Worm (Caenorhabditis elegans) whole organism, L1 larva: ENCODE results near the gene K02E7.4.

Experiments
- C04F5.9 ChIP-seq: sonication (generic microtip); optimal IDR thresholded peaks from 2 replicates; lab custom pipeline; 2016; ENCODE audit warnings: missing genetic modification characterization, missing compliant biosample characterization
- C34B4.2 ChIP-seq: sonication (generic microtip); optimal IDR thresholded peaks from 2 replicates; lab custom pipeline; 2017; ENCODE audit warnings: mild to moderate bottlenecking, missing genetic modification characterization, missing compliant biosample characterization
- Y116A8C.19 ChIP-seq: sonication (generic microtip); optimal IDR thresholded peaks from 2 replicates; lab custom pipeline; 2016; ENCODE audit warnings: missing compliant biosample characterization, missing genetic modification characterization, borderline replicate concordance
- aha-1 ChIP-seq: fragments of 150-350 bp; optimal IDR thresholded peaks from 2 replicates; lab custom pipeline; 2014; ENCODE audit warnings: missing biosample characterization, missing genetic modification characterization
- aly-2 ChIP-seq: fragments of 150-350 bp; optimal IDR thresholded peaks from 2 replicates; lab custom pipeline; 2014; ENCODE audit warnings: missing biosample characterization, missing genetic modification characterization
- ceh-82 ChIP-seq, 3 experiments: fragments of 150-350 bp in 1 of 3; sonication (generic microtip) in 2 of 3; optimal IDR thresholded peaks; 2 replicates each; lab custom pipeline; 2014 to 2017; ENCODE audit warnings: missing biosample characterization in 3 of 3, missing genetic modification characterization in 3 of 3
- ceh-88 ChIP-seq: fragments of 200-800 bp; sonication (Bioruptor generic); IDR thresholded peaks from 2 replicates; pipeline ENCODE4 v1.3.6; 2022; ENCODE audit warnings: missing genetic modification characterization, missing compliant biosample characterization
- ceh-90 ChIP-seq: sonication (generic microtip); optimal IDR thresholded peaks from 2 replicates; lab custom pipeline; 2016; ENCODE audit warnings: missing genetic modification characterization, missing compliant biosample characterization
- egl-27 ChIP-seq, 2 experiments: fragments of 150-350 bp in 1 of 2; sonication (generic microtip); optimal IDR thresholded peaks; 3 replicates each; lab custom pipeline; 2017 to 2018; ENCODE audit warnings: missing biosample characterization in 2 of 2, missing genetic modification characterization in 2 of 2, missing genetic modification reagents in 2 of 2
- elt-2 ChIP-seq: sonication (generic microtip); optimal IDR thresholded peaks from 2 replicates; lab custom pipeline; 2016; ENCODE audit warnings: missing genetic modification characterization, mild to moderate bottlenecking, inconsistent platforms, missing compliant biosample characterization, missing genetic modification reagents
- elt-3 ChIP-seq, 6 experiments: fragments of 150-350 bp in 1 of 6; sonication (generic microtip); optimal IDR thresholded peaks; 2 replicates each; lab custom pipeline; 2017 to 2018; ENCODE audit warnings: missing biosample characterization in 6 of 6, missing genetic modification characterization in 6 of 6, inconsistent platforms in 1 of 6
- ets-5 ChIP-seq: fragments of 200-800 bp; sonication (Bioruptor generic); IDR thresholded peaks from 2 replicates; pipeline ENCODE4 v1.3.6; 2022; ENCODE audit warnings: missing genetic modification characterization, missing compliant biosample characterization
- fkh-8 ChIP-seq: sonication (generic microtip); optimal IDR thresholded peaks from 2 replicates; lab custom pipeline; 2016; ENCODE audit warnings: mild to moderate bottlenecking, missing genetic modification characterization, missing compliant biosample characterization
- fos-1 ChIP-seq: fragments of 150-350 bp; optimal IDR thresholded peaks from 2 replicates; lab custom pipeline; 2014; ENCODE audit warnings: missing biosample characterization, missing genetic modification characterization
- grh-1 ChIP-seq: fragments of 200-800 bp; sonication (Bioruptor generic); IDR thresholded peaks from 2 replicates; pipeline ENCODE4 v1.3.6; 2022; ENCODE audit warnings: missing genetic modification reagents, missing genetic modification characterization, missing compliant biosample characterization
- hlh-17 ChIP-seq: fragments of 200-800 bp; sonication (Bioruptor generic); optimal IDR thresholded peaks from 2 replicates; lab custom pipeline; 2018; ENCODE audit warnings: missing genetic modification characterization, mild to moderate bottlenecking, missing compliant biosample characterization, moderate library complexity, borderline replicate concordance
- hpl-2 ChIP-seq: fragments of 150-350 bp; optimal IDR thresholded peaks from 2 replicates; lab custom pipeline; 2014; ENCODE audit warnings: missing biosample characterization, missing genetic modification reagents, missing genetic modification characterization
- jun-1 ChIP-seq: fragments of 150-350 bp; optimal IDR thresholded peaks from 2 replicates; lab custom pipeline; 2014; ENCODE audit warnings: missing biosample characterization, missing genetic modification reagents, missing genetic modification characterization
- lin-13 ChIP-seq: fragments of 150-350 bp; optimal IDR thresholded peaks from 2 replicates; lab custom pipeline; 2014; ENCODE audit warnings: missing biosample characterization, missing genetic modification reagents, missing genetic modification characterization
- lin-15B ChIP-seq: fragments of 150-350 bp; sonication (generic microtip); optimal IDR thresholded peaks from 3 replicates; lab custom pipeline; 2014; ENCODE audit warnings: missing biosample characterization, missing genetic modification characterization
- lin-39 ChIP-seq: fragments of 150-350 bp; optimal IDR thresholded peaks from 2 replicates; lab custom pipeline; 2014; ENCODE audit warnings: missing biosample characterization, missing genetic modification reagents, missing genetic modification characterization
- lir-3 ChIP-seq: sonication (generic microtip); optimal IDR thresholded peaks from 2 replicates; lab custom pipeline; 2016; ENCODE audit warnings: mild to moderate bottlenecking, missing genetic modification characterization, moderate library complexity, missing compliant biosample characterization; ENCODE audit not compliant: poor library complexity
- mab-9 ChIP-seq: fragments of 200-800 bp; sonication (Bioruptor generic); IDR thresholded peaks from 2 replicates; pipeline ENCODE4 v1.3.6; 2022; ENCODE audit warnings: missing genetic modification reagents, missing genetic modification characterization, missing compliant biosample characterization
- mdl-1 ChIP-seq, 2 experiments: fragments of 150-350 bp; optimal IDR thresholded peaks; 2 replicates each; lab custom pipeline; 2014 to 2017; ENCODE audit warnings: missing biosample characterization in 2 of 2, missing genetic modification characterization in 2 of 2, inconsistent platforms in 1 of 2
- nhr-12 ChIP-seq: sonication (generic microtip); optimal IDR thresholded peaks from 2 replicates; lab custom pipeline; 2017; ENCODE audit warnings: missing biosample characterization, missing genetic modification characterization
- nhr-20 ChIP-seq: sonication (generic microtip); optimal IDR thresholded peaks from 2 replicates; lab custom pipeline; 2016; ENCODE audit warnings: mild to moderate bottlenecking, missing genetic modification characterization, missing compliant biosample characterization
- nhr-28 ChIP-seq: fragments of 150-350 bp; optimal IDR thresholded peaks from 2 replicates; lab custom pipeline; 2014; ENCODE audit warnings: missing biosample characterization, missing genetic modification characterization
- nhr-47 ChIP-seq: sonication (generic microtip); optimal IDR thresholded peaks from 2 replicates; lab custom pipeline; 2016; ENCODE audit warnings: mild to moderate bottlenecking, missing genetic modification characterization, moderate library complexity, missing compliant biosample characterization
- nhr-71 ChIP-seq: sonication (generic microtip); optimal IDR thresholded peaks from 2 replicates; lab custom pipeline; 2016; ENCODE audit warnings: mild to moderate bottlenecking, missing genetic modification characterization, moderate library complexity, missing compliant biosample characterization
- nhr-76 ChIP-seq: sonication (generic microtip); optimal IDR thresholded peaks from 2 replicates; lab custom pipeline; 2017; ENCODE audit warnings: missing biosample characterization, missing genetic modification characterization
- nhr-77 ChIP-seq: fragments of 150-350 bp; optimal IDR thresholded peaks from 2 replicates; lab custom pipeline; 2014; ENCODE audit warnings: missing biosample characterization, missing genetic modification characterization
- nhr-90 ChIP-seq: sonication (generic microtip); optimal IDR thresholded peaks from 2 replicates; lab custom pipeline; 2016; ENCODE audit warnings: mild to moderate bottlenecking, missing genetic modification characterization, missing compliant biosample characterization; ENCODE audit not compliant: poor library complexity
- pag-3 ChIP-seq: sonication (generic microtip); optimal IDR thresholded peaks from 2 replicates; lab custom pipeline; 2017; ENCODE audit warnings: missing genetic modification characterization, mild to moderate bottlenecking, missing compliant biosample characterization, antibody characterized with exemption, borderline replicate concordance; ENCODE audit not compliant: insufficient read depth
- pax-3 ChIP-seq: fragments of 200-800 bp; sonication (Bioruptor generic); optimal IDR thresholded peaks from 2 replicates; lab custom pipeline; 2018; ENCODE audit warnings: mild to moderate bottlenecking, missing genetic modification characterization, moderate library complexity, missing compliant biosample characterization
- pqm-1 ChIP-seq: sonication (generic microtip); optimal IDR thresholded peaks from 3 replicates; lab custom pipeline; 2017; ENCODE audit warnings: missing biosample characterization, missing genetic modification characterization
- skn-1 ChIP-seq: fragments of 150-350 bp; optimal IDR thresholded peaks from 2 replicates; lab custom pipeline; 2014; ENCODE audit warnings: missing biosample characterization, missing genetic modification characterization
- snpc-4 ChIP-seq: fragments of 150-350 bp; optimal IDR thresholded peaks from 2 replicates; lab custom pipeline; 2014; ENCODE audit warnings: missing biosample characterization, missing genetic modification characterization
- sox-4 ChIP-seq: sonication (generic microtip); optimal IDR thresholded peaks from 2 replicates; lab custom pipeline; 2016; ENCODE audit warnings: missing genetic modification characterization, missing compliant biosample characterization
- unc-30 ChIP-seq: sonication (generic microtip); optimal IDR thresholded peaks from 2 replicates; lab custom pipeline; 2017; ENCODE audit warnings: missing biosample characterization, missing genetic modification characterization
- vab-15 ChIP-seq: sonication (generic microtip); optimal IDR thresholded peaks from 2 replicates; lab custom pipeline; 2017; ENCODE audit warnings: missing genotype, mild to moderate bottlenecking, missing genetic modification characterization, missing compliant biosample characterization
- zag-1 ChIP-seq: fragments of 150-350 bp; optimal IDR thresholded peaks from 2 replicates; lab custom pipeline; 2014; ENCODE audit warnings: missing biosample characterization, missing genetic modification characterization
- zip-4 ChIP-seq: fragments of 200-800 bp; sonication (Bioruptor generic); optimal IDR thresholded peaks from 2 replicates; lab custom pipeline; 2018; ENCODE audit warnings: mild to moderate bottlenecking, missing genetic modification characterization, moderate library complexity, missing compliant biosample characterization
- ztf-4 ChIP-seq: fragments of 150-350 bp; optimal IDR thresholded peaks from 2 replicates; lab custom pipeline; 2014; ENCODE audit warnings: missing biosample characterization, missing genetic modification characterization

K02E7.4 gene

ce11 chrII:1084899-1085298, 12.7 kb downstream of the K02E7.4 start (continued):
- TF ChIP-seq nhr-20 (tag; lab: Kevin White, UChicago) (peak; percentile 61), nhr-90 (tag; lab: Kevin White, UChicago) (no peak), lin-13 (GFP tag; lab: Kevin White, UChicago) (peak; percentile 47), C34B4.2 (no peak), skn-1 (tag; lab: Kevin White, UChicago) (peak; percentile 82), nhr-28 (tag; lab: Kevin White, UChicago) (no peak), elt-3 (tag; optimal IDR thresholded peaks at IDR 0.05; lab: Kevin White, UChicago) (peak in 1 of 6 experiments; percentile 43), zag-1 (tag; lab: Kevin White, UChicago) (no peak), lin-39 (tag; lab: Kevin White, UChicago) (peak; percentile 26), lir-3 (tag; lab: Kevin White, UChicago) (no peak), pag-3 (tag; lab: Kevin White, UChicago) (no peak), sox-4 (tag; lab: Kevin White, UChicago) (no peak), ztf-4 (tag; lab: Kevin White, UChicago) (no peak), fkh-8 (tag; lab: Kevin White, UChicago) (peak; percentile 46), aha-1 (tag; lab: Kevin White, UChicago) (no peak), ceh-82 (tag; optimal IDR thresholded peaks at IDR 0.05; lab: Kevin White, UChicago) (peak; percentile 40 to 62 (median 45)), aly-2 (tag; lab: Kevin White, UChicago) (no peak), ets-5 (GFP tag; lab: Robert Waterston, UW) (no peak), fos-1 (peak; percentile 40), jun-1 (tag; lab: Kevin White, UChicago) (peak; percentile 30), elt-2 (tag; lab: Kevin White, UChicago) (no peak), nhr-77 (no peak), nhr-71 (peak; percentile 88), ceh-88 (no peak; the same call in 1 of the 2 replicates), ceh-90 (tag; lab: Kevin White, UChicago) (no peak), nhr-47 (tag; lab: Kevin White, UChicago) (peak; percentile 65), hpl-2 (GFP tag; lab: Kevin White, UChicago) (no peak), pax-3 (tag; lab: Kevin White, UChicago) (no peak), C04F5.9 (tag; lab: Kevin White, UChicago) (no peak), vab-15 (tag; lab: Kevin White, UChicago) (no peak), unc-30 (tag; lab: Kevin White, UChicago) (no peak), pqm-1 (tag; lab: Kevin White, UChicago) (no peak), Y116A8C.19 (no peak), grh-1 (GFP tag; lab: Robert Waterston, UW) (no peak), hlh-17 (GFP tag; lab: Kevin White, UChicago) (no peak), nhr-12 (tag; lab: Kevin White, UChicago) (no peak)

- TF ChIP-seq snpc-4 (tag; lab: Kevin White, UChicago), result no peak
- no peak for TF ChIP-seq mdl-1 (tag; optimal IDR thresholded peaks at IDR 0.05; lab: Kevin White, UChicago)
- no peak for TF ChIP-seq C04F5.9 (tag; lab: Kevin White, UChicago)
- TF ChIP-seq mab-9 (GFP tag; lab: Robert Waterston, UW), result no peak
- no peak for TF ChIP-seq nhr-76
- no peak for TF ChIP-seq ceh-90 (tag; lab: Kevin White, UChicago)
- TF ChIP-seq zip-4 (GFP tag; lab: Kevin White, UChicago), result no peak
- TF ChIP-seq nhr-77, result no peak
- TF ChIP-seq lin-15B (tag; lab: Kevin White, UChicago), result no peak
- TF ChIP-seq egl-27 (tag; optimal IDR thresholded peaks at IDR 0.05; lab: Kevin White, UChicago), result no peak
- no peak for TF ChIP-seq grh-1 (GFP tag; lab: Robert Waterston, UW)
Measured at ce11 chrII:1085546-1085945, 13.3 kb downstream of the K02E7.4 start.
